Worm (Caenorhabditis elegans) whole organism, L4 larva: ENCODE results near the gene cah-1.

ENCODE experiments used
- F49E8.2 ChIP-seq: sonication (generic microtip); optimal IDR thresholded peaks from 2 replicates; lab custom pipeline; 2016; ENCODE audit warnings: missing compliant biosample characterization, mild to moderate bottlenecking, missing genetic modification characterization, borderline replicate concordance
- lin-13 ChIP-seq: fragments of 150-350 bp; optimal IDR thresholded peaks from 2 replicates; lab custom pipeline; 2014; ENCODE audit warnings: missing biosample characterization, missing genetic modification reagents, missing genetic modification characterization
- nhr-11 ChIP-seq: fragments of 150-350 bp; optimal IDR thresholded peaks from 2 replicates; lab custom pipeline; 2014; ENCODE audit warnings: missing biosample characterization, missing genetic modification characterization

ce11 chrIII:5134506-5134905 is 49.1 kb upstream of the cah-1 start:
- no peak for TF ChIP-seq lin-13 (GFP tag; lab: Kevin White, UChicago)
- no peak for TF ChIP-seq nhr-11 (tag; lab: Kevin White, UChicago)
- no peak for TF ChIP-seq F49E8.2
